Fruit fly (Drosophila melanogaster) whole organism, embryonic: ENCODE measurements around the gene ND-13A.

Source experiments
- Asciz ChIP-seq: fragments of 200-800 bp; sonication (Bioruptor generic); optimal IDR thresholded peaks from 2 replicates; lab custom pipeline; 2017; ENCODE audit warnings: missing biosample characterization, mild to moderate bottlenecking, missing genetic modification characterization, missing genetic modification reagents
- BtbVII ChIP-seq: fragments of 200-800 bp; sonication (Bioruptor generic); optimal IDR thresholded peaks from 3 replicates; lab custom pipeline; 2017; ENCODE audit warnings: missing biosample characterization, mild to moderate bottlenecking, missing genetic modification characterization
- CG10209 ChIP-seq: fragments of 200-800 bp; sonication (Bioruptor generic); optimal IDR thresholded peaks from 3 replicates; lab custom pipeline; 2017; ENCODE audit warnings: missing biosample characterization, mild to moderate bottlenecking, missing genetic modification characterization, missing genetic modification reagents
- CG10267 ChIP-seq: fragments of 200-800 bp; sonication (Bioruptor generic); optimal IDR thresholded peaks from 2 replicates; lab custom pipeline; 2018; ENCODE audit warnings: missing biosample characterization, mild to moderate bottlenecking, missing genetic modification characterization, moderate library complexity
- CG10462 ChIP-seq: fragments of 200-800 bp; sonication (Bioruptor generic); optimal IDR thresholded peaks from 2 replicates; lab custom pipeline; 2016; ENCODE audit warnings: missing biosample characterization, missing genetic modification characterization
- CG13123 ChIP-seq: fragments of 200-800 bp; sonication (Bioruptor generic); optimal IDR thresholded peaks from 2 replicates; lab custom pipeline; 2016; ENCODE audit warnings: missing biosample characterization, missing genetic modification characterization
- CG15269 ChIP-seq: fragments of 200-800 bp; sonication (Bioruptor generic); optimal IDR thresholded peaks from 2 replicates; lab custom pipeline; 2018; ENCODE audit warnings: missing biosample characterization, mild to moderate bottlenecking, missing genetic modification characterization, moderate library complexity
- CG1603 ChIP-seq: fragments of 200-800 bp; sonication (Bioruptor generic); optimal IDR thresholded peaks from 2 replicates; lab custom pipeline; 2019; ENCODE audit warnings: missing biosample characterization, mild to moderate bottlenecking, missing genetic modification characterization, moderate library complexity
- CG17568 ChIP-seq: fragments of 200-800 bp; sonication (Bioruptor generic); optimal IDR thresholded peaks from 2 replicates; lab custom pipeline; 2018; ENCODE audit warnings: missing biosample characterization, mild to moderate bottlenecking, missing genetic modification characterization, moderate library complexity
- CG18599 ChIP-seq: fragments of 200-800 bp; sonication (Bioruptor generic); optimal IDR thresholded peaks from 3 replicates; lab custom pipeline; 2017; ENCODE audit warnings: missing biosample characterization, missing genetic modification characterization, mild to moderate bottlenecking, moderate library complexity, missing genetic modification reagents
- CG31441 ChIP-seq: fragments of 200-800 bp; sonication (Bioruptor generic); IDR thresholded peaks from 2 replicates; pipeline ENCODE4 v1.3.6; 2022; ENCODE audit warnings: missing biosample characterization, missing genetic modification characterization
- CG3281 ChIP-seq: fragments of 200-800 bp; sonication (Bioruptor generic); optimal IDR thresholded peaks from 3 replicates; lab custom pipeline; 2017; ENCODE audit warnings: missing biosample characterization, mild to moderate bottlenecking, missing genetic modification characterization
- CG5180 ChIP-seq: fragments of 200-800 bp; sonication (Bioruptor generic); optimal IDR thresholded peaks from 3 replicates; lab custom pipeline; 2017; ENCODE audit warnings: missing biosample characterization, missing genetic modification characterization, mild to moderate bottlenecking, moderate library complexity, missing genetic modification reagents
- CG6813 ChIP-seq: fragments of 200-800 bp; sonication (Bioruptor generic); optimal IDR thresholded peaks from 2 replicates; lab custom pipeline; 2017; ENCODE audit warnings: missing biosample characterization, missing genetic modification characterization, mild to moderate bottlenecking, moderate library complexity, missing genetic modification reagents
- CG8290 ChIP-seq, 3 experiments: fragments of 200-800 bp; sonication (Bioruptor generic); optimal IDR thresholded peaks; 2 replicates each; lab custom pipeline; 2016 to 2019; ENCODE audit warnings: missing biosample characterization in 3 of 3, missing genetic modification characterization in 3 of 3, mild to moderate bottlenecking in 2 of 3, moderate library complexity in 1 of 3
- E2f2 ChIP-seq: fragments of 200-800 bp; sonication (Bioruptor generic); IDR thresholded peaks from 2 replicates; pipeline ENCODE4 v1.3.6; 2022; ENCODE audit warnings: missing biosample characterization, missing genetic modification characterization
- Fer1 ChIP-seq: fragments of 200-800 bp; sonication (Bioruptor generic); optimal IDR thresholded peaks from 2 replicates; lab custom pipeline; 2017; ENCODE audit warnings: missing biosample characterization, mild to moderate bottlenecking, missing genetic modification characterization
- HHEX ChIP-seq: fragments of 200-800 bp; sonication (Bioruptor generic); optimal IDR thresholded peaks from 3 replicates; lab custom pipeline; 2017; ENCODE audit warnings: missing biosample characterization, mild to moderate bottlenecking, missing genetic modification characterization, missing genetic modification reagents
- HLH3B ChIP-seq: fragments of 200-800 bp; sonication (Bioruptor generic); IDR thresholded peaks from 2 replicates; pipeline ENCODE4 v1.3.6; 2022; ENCODE audit warnings: missing biosample characterization, missing genetic modification characterization
- HmgZ ChIP-seq: fragments of 200-800 bp; sonication (Bioruptor generic); optimal IDR thresholded peaks from 2 replicates; lab custom pipeline; 2018; ENCODE audit warnings: missing biosample characterization, mild to moderate bottlenecking, missing genetic modification characterization
- Hmr ChIP-seq: fragments of 200-800 bp; sonication (Bioruptor generic); optimal IDR thresholded peaks from 3 replicates; lab custom pipeline; 2017; ENCODE audit warnings: mild to moderate bottlenecking, missing biosample characterization, missing genetic modification reagents, missing genetic modification characterization
- Hr51 ChIP-seq, 2 experiments: fragments of 200-800 bp; sonication (Bioruptor generic); optimal IDR thresholded peaks; 2 replicates in 1 of 2; 3 replicates in 1 of 2; lab custom pipeline; 2016 to 2018; ENCODE audit warnings: missing biosample characterization in 2 of 2, missing genetic modification characterization in 2 of 2, mild to moderate bottlenecking in 1 of 2, moderate library complexity in 1 of 2
- MTF-1 ChIP-seq: fragments of 200-800 bp; sonication (Bioruptor generic); optimal IDR thresholded peaks from 2 replicates; lab custom pipeline; 2018; ENCODE audit warnings: missing biosample characterization, mild to moderate bottlenecking, missing genetic modification characterization, borderline replicate concordance
- Meics ChIP-seq: fragments of 200-800 bp; sonication (Bioruptor generic); optimal IDR thresholded peaks from 2 replicates; lab custom pipeline; 2017; ENCODE audit warnings: missing biosample characterization, mild to moderate bottlenecking, missing genetic modification characterization
- Pdp1 ChIP-seq, 2 experiments: fragments of 200-800 bp; sonication (Bioruptor generic); optimal IDR thresholded peaks; 3 replicates each; lab custom pipeline; 2016; ENCODE audit warnings: missing biosample characterization in 2 of 2, missing genetic modification characterization in 2 of 2, mild to moderate bottlenecking in 1 of 2, moderate library complexity in 1 of 2
- bcd ChIP-seq: fragments of 200-800 bp; sonication (Bioruptor generic); optimal IDR thresholded peaks from 2 replicates; lab custom pipeline; 2017; ENCODE audit warnings: missing biosample characterization, mild to moderate bottlenecking, missing genetic modification characterization
- chinmo ChIP-seq: fragments of 200-800 bp; sonication (Bioruptor generic); IDR thresholded peaks from 4 replicates; pipeline ENCODE4 v1.3.6; 2022; ENCODE audit warnings: missing biosample characterization, missing genetic modification characterization; ENCODE audit not compliant: partially characterized antibody
- dmrt99B ChIP-seq: fragments of 200-800 bp; sonication (Bioruptor generic); optimal IDR thresholded peaks from 2 replicates; lab custom pipeline; 2018; ENCODE audit warnings: missing biosample characterization, mild to moderate bottlenecking, missing genetic modification characterization, moderate library complexity
- fd64A ChIP-seq: fragments of 200-800 bp; sonication (Bioruptor generic); optimal IDR thresholded peaks from 3 replicates; lab custom pipeline; 2018; ENCODE audit warnings: missing biosample characterization, mild to moderate bottlenecking, missing genetic modification characterization
- gem ChIP-seq: fragments of 200-800 bp; sonication (Bioruptor generic); optimal IDR thresholded peaks from 2 replicates; lab custom pipeline; 2019; ENCODE audit warnings: missing biosample characterization, mild to moderate bottlenecking, missing genetic modification characterization, moderate library complexity
- grau ChIP-seq: fragments of 200-800 bp; optimal IDR thresholded peaks from 3 replicates; lab custom pipeline; 2019; ENCODE audit warnings: missing biosample characterization, mild to moderate bottlenecking, missing genetic modification characterization, moderate library complexity
- kay ChIP-seq: fragments of 200-800 bp; sonication (Bioruptor generic); optimal IDR thresholded peaks from 2 replicates; lab custom pipeline; 2016; ENCODE audit warnings: missing biosample characterization, missing genetic modification characterization
- lab ChIP-seq: fragments of 200-800 bp; sonication (Bioruptor generic); optimal IDR thresholded peaks from 3 replicates; lab custom pipeline; 2017; ENCODE audit warnings: missing biosample characterization, missing genetic modification characterization, mild to moderate bottlenecking, moderate library complexity, missing genetic modification reagents
- nerfin-1 ChIP-seq: fragments of 200-800 bp; sonication (Bioruptor generic); optimal IDR thresholded peaks from 3 replicates; lab custom pipeline; 2019; ENCODE audit warnings: missing biosample characterization, mild to moderate bottlenecking, missing genetic modification characterization, moderate library complexity
- odd ChIP-seq: fragments of 200-800 bp; sonication (Bioruptor generic); optimal IDR thresholded peaks from 2 replicates; lab custom pipeline; 2017; ENCODE audit warnings: missing biosample characterization, mild to moderate bottlenecking, missing genetic modification characterization
- otp ChIP-seq: fragments of 200-800 bp; sonication (Bioruptor generic); IDR thresholded peaks from 3 replicates; pipeline ENCODE4, ENCODE4 v1.3.6; 2022; ENCODE audit warnings: missing biosample characterization, missing genetic modification characterization
- pan ChIP-seq, 4 experiments: fragments of >200 bp in 3 of 4; fragments of 200-800 bp in 1 of 4; sonication (Bioruptor generic) in 1 of 4; optimal IDR thresholded peaks in 3 of 4; IDR thresholded peaks in 1 of 4; 2 replicates each; pipeline versions ENCODE4 v1.3.6 to Lab custom; 2017 to 2022; ENCODE audit warnings: missing biosample characterization in 2 of 4, missing genetic modification characterization in 2 of 4, mixed read lengths in 1 of 4
- psq ChIP-seq: fragments of 200-800 bp; sonication (Bioruptor generic); optimal IDR thresholded peaks from 2 replicates; lab custom pipeline; 2017; ENCODE audit warnings: missing biosample characterization, missing genetic modification characterization
- run ChIP-seq: fragments of 200-800 bp; sonication (Bioruptor generic); optimal IDR thresholded peaks from 3 replicates; lab custom pipeline; 2018; ENCODE audit warnings: missing biosample characterization, mild to moderate bottlenecking, missing genetic modification characterization
- scrt ChIP-seq: fragments of 200-800 bp; sonication (Bioruptor generic); optimal IDR thresholded peaks from 2 replicates; lab custom pipeline; 2018; ENCODE audit warnings: missing biosample characterization, mild to moderate bottlenecking, missing genetic modification characterization, moderate library complexity
- sd ChIP-seq: fragments of 200-800 bp; sonication (Bioruptor generic); optimal IDR thresholded peaks from 3 replicates; lab custom pipeline; 2018; ENCODE audit warnings: missing biosample characterization, mild to moderate bottlenecking, missing genetic modification characterization, moderate library complexity
- stc ChIP-seq: fragments of 200-800 bp; sonication (Bioruptor generic); IDR thresholded peaks from 2 replicates; pipeline ENCODE4 v1.3.6; 2022; ENCODE audit warnings: missing biosample characterization, missing genetic modification characterization
- trh ChIP-seq: fragments of 200-800 bp; sonication (Bioruptor generic); optimal IDR thresholded peaks from 2 replicates; lab custom pipeline; 2016; ENCODE audit warnings: missing biosample characterization, missing genetic modification characterization
- ttk ChIP-seq: fragments of 200-800 bp; sonication (Bioruptor generic); IDR thresholded peaks from 2 replicates; pipeline ENCODE4 v2.1.2; 2022; ENCODE audit warnings: missing biosample characterization, missing genetic modification characterization
- tx ChIP-seq: fragments of 200-800 bp; sonication (Bioruptor generic); optimal IDR thresholded peaks from 2 replicates; lab custom pipeline; 2016; ENCODE audit warnings: missing biosample characterization, missing genetic modification characterization
- wek ChIP-seq: fragments of 200-800 bp; sonication (Bioruptor generic); optimal IDR thresholded peaks from 3 replicates; lab custom pipeline; 2018; ENCODE audit warnings: missing biosample characterization, mild to moderate bottlenecking, missing genetic modification characterization, moderate library complexity

Gene ND-13A

dm6 chr2L:5113480-5114118 lies 13.5 kb upstream of the ND-13A start (continued):
- TF ChIP-seq ttk (no peak), odd (GFP tag; lab: Kevin White, UChicago) (peak; percentile 58), MTF-1 (GFP tag; lab: Kevin White, UChicago) (peak; percentile 15), fd64A (GFP tag; lab: Kevin White, UChicago) (peak; percentile 24), bcd (GFP tag; lab: Kevin White, UChicago) (no peak), Fer1 (GFP tag; lab: Kevin White, UChicago) (no peak), CG13123 (GFP tag; lab: Kevin White, UChicago) (no peak), tx (GFP tag; lab: Kevin White, UChicago) (no peak), grau (tag; lab: Kevin White, UChicago) (peak; percentile 43), gem (tag; lab: Kevin White, UChicago) (peak; percentile 11), HHEX (GFP tag; lab: Kevin White, UChicago) (peak; percentile 35), CG5180 (GFP tag; lab: Kevin White, UChicago) (peak; percentile 52), chinmo (GFP tag; lab: Robert Waterston, UW) (0 out of 4 replicates have a peak, but pooled peaks have one; percentile 54), dmrt99B (tag; lab: Kevin White, UChicago) (peak; percentile 50), Hr51 (GFP tag; optimal IDR thresholded peaks at IDR 0.05; lab: Kevin White, UChicago) (peak in 1 of 2 experiments; percentile 2), CG10462 (no peak), lab (GFP tag; lab: Kevin White, UChicago) (peak; percentile 54), sd (peak; percentile 30), CG17568 (GFP tag; lab: Kevin White, UChicago) (peak; percentile 12), CG8290 (GFP tag; optimal IDR thresholded peaks at IDR 0.05; lab: Kevin White, UChicago) (no peak), CG8290 (tag; optimal IDR thresholded peaks at IDR 0.05; lab: Kevin White, UChicago) (peak in 1 of 2 experiments; percentile 48), CG15269 (peak; percentile 6), nerfin-1 (tag; lab: Kevin White, UChicago) (peak; percentile 7), run (tag; lab: Kevin White, UChicago) (no peak), scrt (GFP tag; lab: Kevin White, UChicago) (peak; percentile 10), CG6813 (GFP tag; lab: Kevin White, UChicago) (peak; percentile 52), trh (GFP tag; lab: Kevin White, UChicago) (peak; percentile 6), HmgZ (tag; lab: Kevin White, UChicago) (peak; percentile 5), Hmr (GFP tag; lab: Kevin White, UChicago) (peak; percentile 36), CG31441 (GFP tag; lab: Robert Waterston, UW) (0 out of 2 replicates have a peak, but pooled peaks have one; percentile 11), BtbVII (GFP tag; lab: Kevin White, UChicago) (no peak), CG3281 (GFP tag; lab: Kevin White, UChicago) (peak; percentile 15), Asciz (GFP tag; lab: Kevin White, UChicago) (peak; percentile 41), wek (GFP tag; lab: Kevin White, UChicago) (peak; percentile 63), CG18599 (GFP tag; lab: Kevin White, UChicago) (peak; percentile 23), E2f2 (GFP tag; lab: Robert Waterston, UW) (peak; percentile 24; the same call in 1 of the 2 replicates), Pdp1 (GFP tag; optimal IDR thresholded peaks at IDR 0.05; lab: Kevin White, UChicago) (peak in 1 of 2 experiments; percentile 66), HLH3B (GFP tag; lab: Robert Waterston, UW) (0 out of 2 replicates have a peak, but pooled peaks have one; percentile 7), kay (GFP tag; lab: Kevin White, UChicago) (no peak), psq (GFP tag; lab: Kevin White, UChicago) (no peak), pan (optimal IDR thresholded peaks at IDR 0.05; lab: Kevin White, UChicago) (no peak), pan (GFP tag; optimal IDR thresholded peaks at IDR 0.05 in 1 of 2, IDR thresholded peaks at IDR 0.05 in 1 of 2) (peak in 1 of 2 experiments; percentile 10), CG1603 (peak; percentile 16), CG10209 (GFP tag; lab: Kevin White, UChicago) (peak; percentile 16), CG10267 (no peak), stc (0 out of 2 replicates have a peak, but pooled peaks have one; percentile 19), Meics (GFP tag; lab: Kevin White, UChicago) (peak; percentile 12), otp (GFP tag; lab: Robert Waterston, UW) (no peak)
